Fruit fly (Drosophila melanogaster): Measurements from ENCODE around the gene CG31415.

The CG31415 gene

DNA sequence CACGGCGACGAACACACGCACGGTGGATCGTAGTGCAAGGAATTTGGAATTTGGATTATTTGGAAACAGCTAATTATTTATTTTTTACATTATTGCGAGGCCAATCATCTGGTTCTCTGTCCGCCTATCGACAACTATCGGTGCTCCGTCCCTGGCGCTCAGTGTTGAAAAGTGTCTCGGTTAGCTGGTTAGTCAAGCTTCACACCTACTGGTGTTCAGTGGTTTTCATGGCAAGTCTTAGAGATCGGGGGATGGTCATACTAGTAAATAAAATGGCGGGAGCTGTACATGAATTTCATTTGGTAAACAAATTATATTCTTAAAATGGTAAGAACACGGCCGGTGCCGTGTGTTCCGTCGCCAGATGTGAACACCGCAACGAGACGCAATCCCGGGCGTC lies 32.4 kb upstream of the CG31415 start, which contains the start of the genes trbd and dmt (continued):
- no peak for TF ChIP-seq D19A (tag; optimal IDR thresholded peaks at IDR 0.05)
- no peak for TF ChIP-seq sim (GFP tag; IDR thresholded peaks at IDR 0.05)
- no peak for TF ChIP-seq dmrt99B (tag; optimal IDR thresholded peaks at IDR 0.05)
- TF ChIP-seq Jarid2 (GFP tag; optimal IDR thresholded peaks at IDR 0.05), result no peak
- TF ChIP-seq CG6654 (GFP tag; optimal IDR thresholded peaks at IDR 0.05), result no peak
- no peak for TF ChIP-seq Oaz (GFP tag; IDR thresholded peaks at IDR 0.05)
- TF ChIP-seq mirr (GFP tag; optimal IDR thresholded peaks at IDR 0.05), result no peak
- TF ChIP-seq lov (optimal IDR thresholded peaks at IDR 0.05), result no peak
- TF ChIP-seq lov (GFP tag; IDR thresholded peaks at IDR 0.05), result no peak
- TF ChIP-seq pan (optimal IDR thresholded peaks at IDR 0.05), result no peak
- no peak for TF ChIP-seq pan (GFP tag; optimal IDR thresholded peaks at IDR 0.05 in 1 of 2, IDR thresholded peaks at IDR 0.05 in 1 of 2)
- TF ChIP-seq CG30431 (GFP tag; optimal IDR thresholded peaks at IDR 0.05), result no peak
- peak; percentile 66 for TF ChIP-seq CG1647 (GFP tag; optimal IDR thresholded peaks at IDR 0.05)
- TF ChIP-seq fd96Cb (tag; optimal IDR thresholded peaks at IDR 0.05), result no peak
- no peak for TF ChIP-seq CG17359 (tag; optimal IDR thresholded peaks at IDR 0.05)
- TF ChIP-seq CG8924 (tag; optimal IDR thresholded peaks at IDR 0.05), result no peak
- TF ChIP-seq MESR4 (GFP tag; optimal IDR thresholded peaks at IDR 0.05), result peak; percentile 94
- no peak for TF ChIP-seq fd64A (GFP tag; optimal IDR thresholded peaks at IDR 0.05)
- TF ChIP-seq CG14050 (GFP tag; IDR thresholded peaks at IDR 0.05), result no peak
- peak; percentile 11 for TF ChIP-seq CG10462 (GFP tag; optimal IDR thresholded peaks at IDR 0.05)
- TF ChIP-seq br (optimal IDR thresholded peaks at IDR 0.05), result no peak
- TF ChIP-seq jing (GFP tag; optimal IDR thresholded peaks at IDR 0.05), result no peak
- peak; percentile 24 for TF ChIP-seq sima (GFP tag; optimal IDR thresholded peaks at IDR 0.05)
- peak; percentile 23 for TF ChIP-seq HLHmδ (GFP tag; optimal IDR thresholded peaks at IDR 0.05)
- no peak for TF ChIP-seq caup (GFP tag; optimal IDR thresholded peaks at IDR 0.05; ENCODE audit: severe bottlenecking)
- TF ChIP-seq ems (GFP tag; optimal IDR thresholded peaks at IDR 0.05), result peak; percentile 26
- TF ChIP-seq CG9437 (GFP tag; optimal IDR thresholded peaks at IDR 0.05), result no peak
- no peak for TF ChIP-seq CG11085 (GFP tag; IDR thresholded peaks at IDR 0.05)
- no peak for TF ChIP-seq MBD-R2 (GFP tag; IDR thresholded peaks at IDR 0.05)
- TF ChIP-seq CrebB (tag; optimal IDR thresholded peaks at IDR 0.05), result peak; percentile 49
- TF ChIP-seq Hr3 (GFP tag; optimal IDR thresholded peaks at IDR 0.05), result peak; percentile 25
- TF ChIP-seq CG1024 (GFP tag; IDR thresholded peaks at IDR 0.05), result no peak
- no peak for TF ChIP-seq Doc3 (GFP tag; IDR thresholded peaks at IDR 0.05; ENCODE audit: partially characterized antibody)
- no peak for TF ChIP-seq knrl (GFP tag; IDR thresholded peaks at IDR 0.05; ENCODE audit: partially characterized antibody)
- TF ChIP-seq CG15601 (tag; optimal IDR thresholded peaks at IDR 0.05), result no peak
- no peak for TF ChIP-seq klu (GFP tag; IDR thresholded peaks at IDR 0.05)
- no peak for TF ChIP-seq Meics (GFP tag; optimal IDR thresholded peaks at IDR 0.05)
- TF ChIP-seq CG31365 (tag; optimal IDR thresholded peaks at IDR 0.05), result no peak
- TF ChIP-seq Tbp (GFP tag; optimal IDR thresholded peaks at IDR 0.05), result no peak
- TF ChIP-seq CG8089 (GFP tag; optimal IDR thresholded peaks at IDR 0.05), result peak; percentile 44
- TF ChIP-seq CoRest (tag; optimal IDR thresholded peaks at IDR 0.05), result no peak
- no peak for TF ChIP-seq CG2875 (GFP tag; optimal IDR thresholded peaks at IDR 0.05)
- no peak for TF ChIP-seq CG2712 (tag; optimal IDR thresholded peaks at IDR 0.05)
- TF ChIP-seq slbo (GFP tag; IDR thresholded peaks at IDR 0.05), result no peak
- peak; percentile 3 to 54 for TF ChIP-seq chif (GFP tag; optimal IDR thresholded peaks at IDR 0.05)
- no peak for TF ChIP-seq ato (GFP tag; IDR thresholded peaks at IDR 0.05; ENCODE audit: partially characterized antibody)
- no peak for TF ChIP-seq MTF-1 (GFP tag; optimal IDR thresholded peaks at IDR 0.05; ENCODE audit: borderline replicate concordance)
- TF ChIP-seq CG18011 (GFP tag; optimal IDR thresholded peaks at IDR 0.05), result no peak
- TF ChIP-seq Ravus (GFP tag; IDR thresholded peaks at IDR 0.05), result no peak
- TF ChIP-seq Lim3 (GFP tag; IDR thresholded peaks at IDR 0.05), result no peak
- peak; percentile 98 for TF ChIP-seq Ets65A (GFP tag)
- TF ChIP-seq stwl (tag; optimal IDR thresholded peaks at IDR 0.05), result no peak
